Worm (Caenorhabditis elegans) whole organism, young adult: ENCODE results near the gene C18H7.11.

ENCODE experiments used
- F22D6.2 ChIP-seq: sonication (generic microtip); optimal IDR thresholded peaks from 2 replicates; lab custom pipeline; 2016; ENCODE audit warnings: mild to moderate bottlenecking, missing genetic modification characterization, missing compliant biosample characterization
- ztf-26 ChIP-seq: sonication (generic microtip); optimal IDR thresholded peaks from 2 replicates; lab custom pipeline; 2017; ENCODE audit warnings: missing genetic modification characterization, missing compliant biosample characterization

DNA sequence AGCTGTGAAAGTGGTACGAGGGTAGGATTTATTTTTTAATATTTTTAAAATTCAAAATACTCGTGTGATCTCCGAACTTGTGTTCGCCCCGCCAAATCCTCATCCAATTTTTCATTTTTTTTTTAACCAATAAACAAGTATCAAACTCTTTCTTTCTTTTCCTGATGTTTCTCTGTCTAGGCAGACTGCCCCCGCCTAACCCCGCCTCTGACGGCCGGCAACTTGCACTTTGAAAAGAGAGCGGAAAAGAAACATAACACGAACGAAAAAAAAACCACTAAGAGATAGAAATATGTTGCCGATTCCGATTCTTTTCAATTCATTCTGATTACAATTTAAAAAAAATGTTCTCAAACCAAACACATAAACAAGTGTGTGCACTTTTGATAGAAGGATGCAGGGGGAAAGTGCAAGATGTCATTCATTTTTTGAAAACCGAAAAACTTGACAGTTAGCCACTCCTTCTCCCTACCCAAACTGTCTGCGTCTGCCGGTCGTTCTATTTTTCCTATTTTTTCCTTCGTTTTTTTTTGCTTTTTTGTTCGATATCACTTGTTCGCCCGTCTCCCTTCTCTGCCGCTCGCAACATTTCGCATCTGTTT is 29.3 kb downstream of the C18H7.11 start:
- TF ChIP-seq F22D6.2 (tag; lab: Kevin White, UChicago) (no peak), ztf-26 (no peak)
